Worm (Caenorhabditis elegans): ENCODE measurements around the gene apc-17.

Gene apc-17

DNA sequence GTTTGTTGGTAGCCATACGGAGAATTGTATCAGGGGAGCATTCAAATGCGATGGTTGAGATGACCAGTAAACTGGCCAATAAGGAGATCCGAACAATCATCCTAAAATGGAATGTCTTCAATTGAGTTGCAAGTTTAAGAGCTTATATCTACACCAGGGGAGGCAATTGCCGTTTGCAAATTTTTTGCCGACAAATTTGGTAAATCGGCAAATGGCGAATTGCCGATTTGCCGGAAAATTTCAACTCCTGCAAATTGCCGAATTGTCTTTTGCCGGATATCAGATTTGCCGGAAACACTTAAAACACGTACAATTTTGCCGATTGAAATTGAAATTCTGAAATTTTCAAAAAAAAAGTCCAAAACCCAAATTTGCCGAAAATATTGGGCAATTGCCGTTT lies 26.9 kb downstream of the apc-17 start, which contains the start of gene F40F8.5:
F40F8.5 (minus strand) TSS at position 101 of the 400 bp plus-strand sequence.
- TF ChIP-seq nhr-41 (GFP tag; IDR thresholded peaks at IDR 0.05), result no peak
- no peak for TF ChIP-seq D1046.2 (GFP tag; IDR thresholded peaks at IDR 0.05)
- TF ChIP-seq saeg-2 (GFP tag; IDR thresholded peaks at IDR 0.05), result no peak
- no peak for TF ChIP-seq daf-12 (tag; optimal IDR thresholded peaks at IDR 0.05)
- no peak for TF ChIP-seq snpc-1.2 (GFP tag; IDR thresholded peaks at IDR 0.05)
- no peak for TF ChIP-seq mxl-3 (GFP tag; optimal IDR thresholded peaks at IDR 0.05)
- TF ChIP-seq ces-1 (GFP tag; optimal IDR thresholded peaks at IDR 0.05), result no peak
- no peak for TF ChIP-seq lin-29 (GFP tag; IDR thresholded peaks at IDR 0.05)
- TF ChIP-seq hmg-1.1 (GFP tag; IDR thresholded peaks at IDR 0.05), result no peak
- no peak for TF ChIP-seq ztf-7 (tag; optimal IDR thresholded peaks at IDR 0.05)
- TF ChIP-seq fos-1 (tag; optimal IDR thresholded peaks at IDR 0.05), result no peak
- TF ChIP-seq nhr-10 (tag; optimal IDR thresholded peaks at IDR 0.05), result no peak
- TF ChIP-seq nhr-77 (tag; optimal IDR thresholded peaks at IDR 0.05), result no peak
- TF ChIP-seq lsy-2 (tag; optimal IDR thresholded peaks at IDR 0.05), result no peak
- no peak for TF ChIP-seq zip-2 (tag; optimal IDR thresholded peaks at IDR 0.05)
- no peak for TF ChIP-seq spr-1 (tag; optimal IDR thresholded peaks at IDR 0.05)
- no peak for TF ChIP-seq Y48G9A.11 (GFP tag; IDR thresholded peaks at IDR 0.05)

- peak in 1 of 2 experiments; percentile 67 for TF ChIP-seq daf-16 (GFP tag; optimal IDR thresholded peaks at IDR 0.05)
- peak; percentile 82 for TF ChIP-seq daf-16 (tag; optimal IDR thresholded peaks at IDR 0.05)
- TF ChIP-seq unc-62 (GFP tag; optimal IDR thresholded peaks at IDR 0.05 in 1 of 2), result peak in 1 of 2 experiments; percentile 95
- TF ChIP-seq unc-62 (tag; optimal IDR thresholded peaks at IDR 0.05), result no peak
- TF ChIP-seq hlh-11 (tag; optimal IDR thresholded peaks at IDR 0.05), result peak; percentile 22
- no peak for TF ChIP-seq lim-7 (GFP tag; IDR thresholded peaks at IDR 0.05)
- TF ChIP-seq hlh-30 (tag; optimal IDR thresholded peaks at IDR 0.05; ENCODE audit: insufficient read depth), result peak; percentile 32
These were observed 27.8 kb downstream of the apc-17 start for ce11 chrII:11135773-11136172.

ce11 chrII:11140140-11140539 lies 32.2 kb downstream of the apc-17 start, which contains the start of gene F40F8.4:
Gene F40F8.4, minus strand, starts transcription at chrII:11140240.
- no peak for TF ChIP-seq unc-62 (GFP tag; optimal IDR thresholded peaks at IDR 0.05 in 1 of 2)
- TF ChIP-seq unc-62 (tag; optimal IDR thresholded peaks at IDR 0.05), result no peak
- TF ChIP-seq dpl-1 (GFP tag; optimal IDR thresholded peaks at IDR 0.05), result no peak
- no peak for TF ChIP-seq T26A8.4 (GFP tag; IDR thresholded peaks at IDR 0.05)
- no peak for TF ChIP-seq zag-1 (tag; optimal IDR thresholded peaks at IDR 0.05)
- TF ChIP-seq rbr-2 (tag; optimal IDR thresholded peaks at IDR 0.05), result no peak
- no peak for TF ChIP-seq nhr-11 (tag; optimal IDR thresholded peaks at IDR 0.05)
- no peak for TF ChIP-seq hif-1 (tag; optimal IDR thresholded peaks at IDR 0.05)
- TF ChIP-seq ZK546.5 (tag; optimal IDR thresholded peaks at IDR 0.05), result no peak
- TF ChIP-seq hlh-30 (tag; optimal IDR thresholded peaks at IDR 0.05; ENCODE audit: insufficient read depth), result no peak
- TF ChIP-seq lin-29 (GFP tag; IDR thresholded peaks at IDR 0.05), result no peak
- no peak for TF ChIP-seq pqm-1 (tag; optimal IDR thresholded peaks at IDR 0.05)

ce11 chrII:11142571-11142970 lies 34.6 kb downstream of the apc-17 start, which contains the start of gene arrd-6:
Gene arrd-6, plus strand, starts transcription at chrII:11142739.
- TF ChIP-seq aha-1 (tag), result peak; percentile 56
- TF ChIP-seq daf-16 (GFP tag; optimal IDR thresholded peaks at IDR 0.05), result no peak
- TF ChIP-seq daf-16 (tag; optimal IDR thresholded peaks at IDR 0.05), result no peak
- TF ChIP-seq lin-29 (GFP tag; IDR thresholded peaks at IDR 0.05), result no peak
- TF ChIP-seq fkh-10 (GFP tag; optimal IDR thresholded peaks at IDR 0.05), result no peak
- peak in 1 of 2 experiments; percentile 11 for TF ChIP-seq mdl-1 (tag; optimal IDR thresholded peaks at IDR 0.05)
- no peak for TF ChIP-seq Y5F2A.4 (GFP tag; optimal IDR thresholded peaks at IDR 0.05)
- no peak for TF ChIP-seq php-3 (GFP tag; IDR thresholded peaks at IDR 0.05)
- TF ChIP-seq snpc-4 (tag; optimal IDR thresholded peaks at IDR 0.05), result no peak
- TF ChIP-seq vab-7 (GFP tag; IDR thresholded peaks at IDR 0.05), result 0 out of 2 replicates have a peak, but pooled peaks have one; percentile 34
- TF ChIP-seq Y75B8A.6 (GFP tag; IDR thresholded peaks at IDR 0.05), result no peak
- TF ChIP-seq zfp-3 (GFP tag; conservative IDR thresholded peaks at IDR 0.05), result no peak
- peak; percentile 2 for TF ChIP-seq hlh-30 (tag; optimal IDR thresholded peaks at IDR 0.05; ENCODE audit: insufficient read depth)
- no peak for TF ChIP-seq nhr-11 (tag; optimal IDR thresholded peaks at IDR 0.05)
- peak in 1 of 2 experiments; percentile 98 for TF ChIP-seq unc-62 (GFP tag; optimal IDR thresholded peaks at IDR 0.05 in 1 of 2)
- TF ChIP-seq unc-62 (tag; optimal IDR thresholded peaks at IDR 0.05), result no peak

All from whole organism, L4 larva.